Worm (Caenorhabditis elegans) whole organism, L4 larva: ENCODE results near the gene aakg-5.

Experiments
- F44E2.7 ChIP-seq: fragments of 200-800 bp; sonication (Bioruptor generic); IDR thresholded peaks from 2 replicates; pipeline ENCODE4 v2.1.2; 2022; ENCODE audit warnings: missing genetic modification characterization, missing compliant biosample characterization
- F49E8.2 ChIP-seq: sonication (generic microtip); optimal IDR thresholded peaks from 2 replicates; lab custom pipeline; 2016; ENCODE audit warnings: missing compliant biosample characterization, mild to moderate bottlenecking, missing genetic modification characterization, borderline replicate concordance
- Y48G9A.11 ChIP-seq: fragments of 200-800 bp; sonication (Bioruptor generic); IDR thresholded peaks from 2 replicates; pipeline ENCODE4 v1.3.6; 2022; ENCODE audit warnings: missing genetic modification reagents, missing genetic modification characterization, missing compliant biosample characterization
- Y5F2A.4 ChIP-seq: fragments of 200-800 bp; sonication (Bioruptor generic); optimal IDR thresholded peaks from 2 replicates; lab custom pipeline; 2018; ENCODE audit warnings: mild to moderate bottlenecking, missing genetic modification characterization, missing compliant biosample characterization
- aha-1 ChIP-seq: fragments of 150-350 bp; peaks from one replicate; lab custom pipeline; 2014; ENCODE audit warnings: missing biosample characterization, missing genetic modification characterization
- ama-1 ChIP-seq: fragments of 150-350 bp; optimal IDR thresholded peaks from 2 replicates; lab custom pipeline; 2014; ENCODE audit warnings: inconsistent platforms, mixed read lengths
- attf-4 ChIP-seq: sonication (generic microtip); optimal IDR thresholded peaks from 3 replicates; lab custom pipeline; 2017; ENCODE audit warnings: missing biosample characterization, missing genetic modification characterization
- ceh-28 ChIP-seq: fragments of 150-350 bp; optimal IDR thresholded peaks from 2 replicates; lab custom pipeline; 2014; ENCODE audit warnings: missing biosample characterization, missing genetic modification reagents, missing genetic modification characterization
- cey-2 ChIP-seq: sonication (generic microtip); optimal IDR thresholded peaks from 3 replicates; lab custom pipeline; 2017; ENCODE audit warnings: missing genetic modification characterization, mild to moderate bottlenecking, missing compliant biosample characterization, antibody characterized with exemption, borderline replicate concordance; ENCODE audit not compliant: insufficient read depth
- daf-12 ChIP-seq: fragments of 150-350 bp; optimal IDR thresholded peaks from 2 replicates; lab custom pipeline; 2014; ENCODE audit warnings: missing biosample characterization, missing genetic modification reagents, missing genetic modification characterization
- dmd-6 ChIP-seq: fragments of 200-800 bp; sonication (Bioruptor generic); IDR thresholded peaks from 2 replicates; pipeline ENCODE4 v1.3.6; 2022; ENCODE audit warnings: missing genetic modification reagents, missing genetic modification characterization, missing compliant biosample characterization
- duxl-1 ChIP-seq: sonication (generic microtip); optimal IDR thresholded peaks from 2 replicates; lab custom pipeline; 2016; ENCODE audit warnings: mild to moderate bottlenecking, missing genetic modification characterization, moderate library complexity, missing compliant biosample characterization; ENCODE audit not compliant: poor library complexity
- dve-1 ChIP-seq: sonication (generic microtip); optimal IDR thresholded peaks from 2 replicates; lab custom pipeline; 2017; ENCODE audit warnings: antibody characterized with exemption, mild to moderate bottlenecking, missing genetic modification characterization, missing compliant biosample characterization; ENCODE audit not compliant: insufficient read depth
- egl-43 ChIP-seq: fragments of 200-800 bp; sonication (Bioruptor generic); IDR thresholded peaks from 2 replicates; pipeline ENCODE4 v1.3.6; 2022; ENCODE audit warnings: missing genetic modification reagents, missing genetic modification characterization, missing compliant biosample characterization
- hlh-30 ChIP-seq: sonication (generic microtip); optimal IDR thresholded peaks from 2 replicates; lab custom pipeline; 2017; ENCODE audit warnings: antibody characterized with exemption, mild to moderate bottlenecking, missing genetic modification characterization, missing compliant biosample characterization; ENCODE audit not compliant: insufficient read depth
- jun-1 ChIP-seq: fragments of 150-350 bp; optimal IDR thresholded peaks from 2 replicates; lab custom pipeline; 2014; ENCODE audit warnings: missing biosample characterization, missing genetic modification reagents, missing genetic modification characterization
- lsy-2 ChIP-seq, 2 experiments: fragments of 150-350 bp in 1 of 2; sonication (generic microtip) in 1 of 2; optimal IDR thresholded peaks; 2 replicates each; lab custom pipeline; 2014 to 2017; ENCODE audit warnings: missing biosample characterization in 2 of 2, missing genetic modification characterization in 2 of 2
- madf-5 ChIP-seq, 2 experiments: fragments of 200-800 bp; sonication (Bioruptor generic); IDR thresholded peaks; 2 replicates each; pipeline ENCODE4 v1.3.6; 2022; ENCODE audit warnings: missing compliant biosample characterization in 2 of 2, missing genetic modification characterization in 2 of 2
- madf-9 ChIP-seq: fragments of 200-800 bp; sonication (Bioruptor generic); conservative IDR thresholded peaks from 2 replicates; pipeline ENCODE4 v1.3.6; 2022; ENCODE audit warnings: missing genetic modification reagents, missing genetic modification characterization, missing compliant biosample characterization
- mdt-29 ChIP-seq: fragments of 200-800 bp; sonication (Bioruptor generic); IDR thresholded peaks from 2 replicates; pipeline ENCODE4 v1.3.6; 2022; ENCODE audit warnings: missing genetic modification reagents, missing genetic modification characterization, missing compliant biosample characterization
- mxl-2 ChIP-seq: fragments of 200-800 bp; sonication (Bioruptor generic); conservative IDR thresholded peaks from 2 replicates; pipeline ENCODE4 v1.3.6; 2022; ENCODE audit warnings: missing genetic modification reagents, missing genetic modification characterization, missing compliant biosample characterization
- nhr-11 ChIP-seq: fragments of 150-350 bp; optimal IDR thresholded peaks from 2 replicates; lab custom pipeline; 2014; ENCODE audit warnings: missing biosample characterization, missing genetic modification characterization
- nhr-237 ChIP-seq: sonication (generic microtip); optimal IDR thresholded peaks from 2 replicates; lab custom pipeline; 2017; ENCODE audit warnings: missing biosample characterization, missing genetic modification characterization
- nhr-42 ChIP-seq: fragments of 200-800 bp; sonication (Bioruptor generic); IDR thresholded peaks from 2 replicates; pipeline ENCODE4 v1.3.6; 2022; ENCODE audit warnings: missing genetic modification characterization, missing compliant biosample characterization
- nhr-76 ChIP-seq: fragments of 150-350 bp; optimal IDR thresholded peaks from 2 replicates; lab custom pipeline; 2014; ENCODE audit warnings: missing biosample characterization, missing genetic modification characterization
- pha-4 ChIP-seq, 2 experiments: fragments of 150-350 bp in 1 of 2; fragments of 200-800 bp in 1 of 2; sonication (Bioruptor generic) in 1 of 2; IDR thresholded peaks in 1 of 2; optimal IDR thresholded peaks in 1 of 2; 2 replicates each; pipeline versions ENCODE4 v1.3.6 to Lab custom; 2014 to 2022; ENCODE audit warnings: missing genetic modification characterization in 2 of 2, missing genetic modification reagents in 2 of 2, missing biosample characterization in 1 of 2, missing compliant biosample characterization in 1 of 2
- pqm-1 ChIP-seq: sonication (generic microtip); optimal IDR thresholded peaks from 2 replicates; lab custom pipeline; 2017; ENCODE audit warnings: missing biosample characterization, missing genetic modification characterization
- set-16 ChIP-seq: fragments of 200-800 bp; sonication (Bioruptor generic); IDR thresholded peaks from 2 replicates; pipeline ENCODE4 v1.3.6; 2022; ENCODE audit warnings: missing genetic modification reagents, missing genetic modification characterization, missing compliant biosample characterization
- skn-1 ChIP-seq: fragments of 150-350 bp; optimal IDR thresholded peaks from 2 replicates; lab custom pipeline; 2014; ENCODE audit warnings: missing biosample characterization, missing genetic modification characterization
- snpc-1.2 ChIP-seq: fragments of 200-800 bp; sonication (Bioruptor generic); IDR thresholded peaks from 2 replicates; pipeline ENCODE4 v1.3.6; 2022; ENCODE audit warnings: missing genetic modification reagents, missing genetic modification characterization, missing compliant biosample characterization
- tag-97 ChIP-seq: fragments of 200-800 bp; sonication (Bioruptor generic); IDR thresholded peaks from 2 replicates; pipeline ENCODE4 v1.3.6; 2022; ENCODE audit warnings: missing genetic modification characterization, missing compliant biosample characterization
- unc-62 ChIP-seq, 3 experiments: fragments of 150-350 bp in 1 of 3; sonication (generic microtip); optimal IDR thresholded peaks in 2 of 3; peaks in 1 of 3; 1 replicate in 1 of 3; 2 replicates in 2 of 3; lab custom pipeline; 2014 to 2017; ENCODE audit warnings: missing biosample characterization in 3 of 3, missing genetic modification characterization in 3 of 3, missing genetic modification reagents in 3 of 3, missing genotype in 1 of 3
- zip-11 ChIP-seq: fragments of 200-800 bp; sonication (Bioruptor generic); IDR thresholded peaks from 2 replicates; pipeline ENCODE4 v1.3.6; 2022; ENCODE audit warnings: missing genetic modification characterization, missing compliant biosample characterization
- ztf-11 ChIP-seq: fragments of 150-350 bp; optimal IDR thresholded peaks from 2 replicates; lab custom pipeline; 2014; ENCODE audit warnings: missing biosample characterization, missing genetic modification characterization
- ztf-7 ChIP-seq: fragments of 150-350 bp; optimal IDR thresholded peaks from 2 replicates; lab custom pipeline; 2014; ENCODE audit warnings: missing biosample characterization, missing genetic modification characterization

The aakg-5 gene

ce11 chrII:9960127-9960526 lies 14.8 kb downstream of the aakg-5 start:
- TF ChIP-seq unc-62 (GFP tag; optimal IDR thresholded peaks at IDR 0.05 in 1 of 2; lab: Kevin White, UChicago) (peak in 1 of 2 experiments; percentile 84), unc-62 (tag; optimal IDR thresholded peaks at IDR 0.05; lab: Kevin White, UChicago) (no peak), hlh-30 (tag; lab: Kevin White, UChicago) (peak; percentile 7), skn-1 (tag; lab: Kevin White, UChicago) (no peak), lsy-2 (tag; optimal IDR thresholded peaks at IDR 0.05; lab: Kevin White, UChicago) (no peak), egl-43 (GFP tag; lab: Robert Waterston, UW) (peak; percentile 56; the same call in 1 of the 2 replicates), mdt-29 (no peak), Y5F2A.4 (no peak), zip-11 (GFP tag; lab: Robert Waterston, UW) (no peak), nhr-76 (tag; lab: Kevin White, UChicago) (no peak), pha-4 (GFP tag; IDR thresholded peaks at IDR 0.05; lab: Robert Waterston, UW) (no peak), pha-4 (tag; optimal IDR thresholded peaks at IDR 0.05; lab: Kevin White, UChicago) (no peak), dmd-6 (GFP tag; lab: Robert Waterston, UW) (no peak), aha-1 (tag; lab: Kevin White, UChicago) (peak; percentile 78)
- TF ChIP-seq, all 104 proteins: peak for 4

ce11 chrII:9956116-9956515 lies 18.8 kb downstream of the aakg-5 start:
- no peak for TF ChIP-seq nhr-42 (GFP tag; lab: Robert Waterston, UW)
- peak; percentile 3 for TF ChIP-seq nhr-11 (tag; lab: Kevin White, UChicago)
- TF ChIP-seq unc-62 (GFP tag; optimal IDR thresholded peaks at IDR 0.05 in 1 of 2; lab: Kevin White, UChicago) = peak in 1 of 2 experiments; percentile 53
- no peak for TF ChIP-seq unc-62 (tag; optimal IDR thresholded peaks at IDR 0.05; lab: Kevin White, UChicago)

ce11 chrII:9954885-9955284 lies 20.0 kb downstream of the aakg-5 start, which contains the start of gene egl-43:
TSS of gene egl-43 (plus strand) at chrII:9955185.
- TF ChIP-seq ztf-7 (tag; lab: Kevin White, UChicago) (no peak), set-16 (GFP tag; lab: Robert Waterston, UW) (no peak), skn-1 (tag; lab: Kevin White, UChicago) (no peak), ztf-11 (tag; lab: Kevin White, UChicago) (no peak), snpc-1.2 (GFP tag; lab: Robert Waterston, UW) (no peak), F49E8.2 (tag; lab: Kevin White, UChicago) (no peak), mxl-2 (GFP tag; lab: Robert Waterston, UW) (no peak), F44E2.7 (no peak), cey-2 (no peak), mdt-29 (no peak), madf-9 (GFP tag; lab: Robert Waterston, UW) (no peak), ceh-28 (tag; lab: Kevin White, UChicago) (no peak), dve-1 (tag; lab: Kevin White, UChicago) (no peak), attf-4 (tag; lab: Kevin White, UChicago) (no peak)

- TF ChIP-seq aha-1 (tag; lab: Kevin White, UChicago) (peak; percentile 83), skn-1 (tag; lab: Kevin White, UChicago) (no peak)
These were observed 23.1 kb downstream of the aakg-5 start for ce11 chrII:9951846-9952245.

ce11 chrII:9948662-9949061 lies 26.3 kb downstream of the aakg-5 start:
- TF ChIP-seq zip-11 (GFP tag; lab: Robert Waterston, UW) (no peak), daf-12 (tag; lab: Kevin White, UChicago) (no peak), nhr-237 (no peak), ama-1 (lab: Kevin White, UChicago) (no peak), tag-97 (no peak), jun-1 (tag; lab: Kevin White, UChicago) (no peak), madf-5 (GFP tag; IDR thresholded peaks at IDR 0.05; lab: Robert Waterston, UW) (no peak), aha-1 (tag; lab: Kevin White, UChicago) (peak; percentile 9), dve-1 (tag; lab: Kevin White, UChicago) (no peak), unc-62 (GFP tag; optimal IDR thresholded peaks at IDR 0.05 in 1 of 2; lab: Kevin White, UChicago) (peak in 1 of 2 experiments; percentile 93), unc-62 (tag; optimal IDR thresholded peaks at IDR 0.05; lab: Kevin White, UChicago) (no peak), pqm-1 (no peak), Y48G9A.11 (GFP tag; lab: Robert Waterston, UW) (no peak), madf-9 (GFP tag; lab: Robert Waterston, UW) (no peak), duxl-1 (tag; lab: Kevin White, UChicago) (no peak)
